Fruit fly (Drosophila melanogaster) whole organism, wandering third instar larva: ENCODE measurements around the gene Mtp.

Source experiments
- CG32264 ChIP-seq: fragments of 200-800 bp; sonication (Bioruptor generic); optimal IDR thresholded peaks from 2 replicates; lab custom pipeline; 2016; ENCODE audit warnings: missing biosample characterization, missing genetic modification characterization
- CG9705 ChIP-seq: fragments of 200-800 bp; sonication (Bioruptor generic); optimal IDR thresholded peaks from 2 replicates; lab custom pipeline; 2018; ENCODE audit warnings: missing biosample characterization, mild to moderate bottlenecking, missing genetic modification characterization
- CrebA ChIP-seq: fragments of 200-800 bp; sonication (Bioruptor generic); optimal IDR thresholded peaks from 2 replicates; lab custom pipeline; 2016; ENCODE audit warnings: missing biosample characterization, mild to moderate bottlenecking, missing genetic modification characterization, borderline replicate concordance
- GATAd ChIP-seq: sonication (Bioruptor generic); optimal IDR thresholded peaks from 2 replicates; lab custom pipeline; 2016; ENCODE audit warnings: missing biosample characterization, missing genetic modification characterization
- HLH106 ChIP-seq: fragments of 200-800 bp; optimal IDR thresholded peaks from 3 replicates; lab custom pipeline; 2019; ENCODE audit warnings: missing biosample characterization, mild to moderate bottlenecking, missing genetic modification characterization, moderate library complexity
- Hnf4 ChIP-seq: fragments of 200-800 bp; sonication (Bioruptor generic); optimal IDR thresholded peaks from 2 replicates; lab custom pipeline; 2016; ENCODE audit warnings: missing biosample characterization, mild to moderate bottlenecking, missing genetic modification characterization
- Hr78 ChIP-seq: fragments of >200 bp; optimal IDR thresholded peaks from 2 replicates; lab custom pipeline; 2017; ENCODE audit warnings: missing biosample characterization, missing genetic modification characterization
- Hr83 ChIP-seq: fragments of 200-300 bp; sonication (Bioruptor generic); optimal IDR thresholded peaks from 2 replicates; lab custom pipeline; 2016; ENCODE audit warnings: missing biosample characterization, mild to moderate bottlenecking, missing genetic modification characterization, moderate library complexity; ENCODE audit not compliant: poor library complexity, severe bottlenecking
- Jra ChIP-seq: sonication (Bioruptor generic); optimal IDR thresholded peaks from 2 replicates; lab custom pipeline; 2016; ENCODE audit warnings: missing biosample characterization, missing genetic modification characterization
- Mio ChIP-seq: sonication (Bioruptor generic); optimal IDR thresholded peaks from 2 replicates; lab custom pipeline; 2016; ENCODE audit warnings: missing biosample characterization, missing genetic modification characterization
- Myc ChIP-seq: fragments of >200 bp; optimal IDR thresholded peaks from 2 replicates; lab custom pipeline; 2017
- N ChIP-seq: fragments of >200 bp; optimal IDR thresholded peaks from 2 replicates; lab custom pipeline; 2018; ENCODE audit warnings: missing biosample characterization, missing external identifiers, missing genetic modification characterization
- OdsH ChIP-seq: fragments of 200-800 bp; sonication (Bioruptor generic); optimal IDR thresholded peaks from 2 replicates; lab custom pipeline; 2016; ENCODE audit warnings: missing biosample characterization, mild to moderate bottlenecking, missing genetic modification characterization
- Rel ChIP-seq, 2 experiments: fragments of 200-800 bp; sonication (Bioruptor generic) in 1 of 2; optimal IDR thresholded peaks; 2 replicates in 1 of 2; 3 replicates in 1 of 2; lab custom pipeline; 2016 to 2019; ENCODE audit warnings: mild to moderate bottlenecking in 2 of 2, missing biosample characterization in 2 of 2, missing genetic modification characterization in 2 of 2, moderate library complexity in 1 of 2
- Sp1 ChIP-seq: fragments of 200-800 bp; sonication (Bioruptor generic); optimal IDR thresholded peaks from 3 replicates; lab custom pipeline; 2019; ENCODE audit warnings: missing biosample characterization, mild to moderate bottlenecking, missing genetic modification characterization, moderate library complexity
- Vsx2 ChIP-seq: fragments of 200-300, 225-300 bp; sonication (Bioruptor generic); optimal IDR thresholded peaks from 2 replicates; lab custom pipeline; 2018; ENCODE audit warnings: missing biosample characterization, missing genetic modification characterization; ENCODE audit not compliant: partially characterized antibody
- br ChIP-seq: fragments of 200-800 bp; sonication (Bioruptor generic); optimal IDR thresholded peaks from 2 replicates; lab custom pipeline; 2016; ENCODE audit warnings: missing biosample characterization, missing genetic modification characterization
- dl ChIP-seq, 2 experiments: fragments of 175-275, 200-275 bp in 1 of 2; fragments of 200-275 bp in 1 of 2; sonication (Bioruptor generic); optimal IDR thresholded peaks; lab custom pipeline; 2018; ENCODE audit warnings: mild to moderate bottlenecking in 2 of 2, missing biosample characterization in 2 of 2, missing genetic modification characterization in 2 of 2, moderate library complexity in 2 of 2; ENCODE audit not compliant: partially characterized antibody in 2 of 2, insufficient read depth in 1 of 2
- dmrt93B ChIP-seq: fragments of 200-800 bp; sonication (Bioruptor generic); optimal IDR thresholded peaks from 2 replicates; lab custom pipeline; 2018; ENCODE audit warnings: missing biosample characterization, mild to moderate bottlenecking, missing genetic modification characterization
- dsf ChIP-seq: sonication (Bioruptor generic); optimal IDR thresholded peaks from 2 replicates; lab custom pipeline; 2016; ENCODE audit warnings: missing biosample characterization, missing genetic modification characterization, borderline replicate concordance
- ey ChIP-seq: fragments of 200-800 bp; sonication (Bioruptor generic); optimal IDR thresholded peaks from 2 replicates; lab custom pipeline; 2016; ENCODE audit warnings: missing biosample characterization, missing genetic modification characterization
- foxo ChIP-seq, 2 experiments: fragments of 200-800 bp; sonication (Bioruptor generic); optimal IDR thresholded peaks; 2 replicates in 1 of 2; 3 replicates in 1 of 2; lab custom pipeline; 2016 to 2017; ENCODE audit warnings: missing biosample characterization in 2 of 2, missing genetic modification characterization in 2 of 2
- fru ChIP-seq: fragments of 200-800 bp; sonication (Bioruptor generic); optimal IDR thresholded peaks from 3 replicates; lab custom pipeline; 2016; ENCODE audit warnings: missing biosample characterization, mild to moderate bottlenecking, missing genetic modification characterization
- h ChIP-seq: fragments of 200-800 bp; sonication (Bioruptor generic); optimal IDR thresholded peaks from 3 replicates; lab custom pipeline; 2016; ENCODE audit warnings: missing biosample characterization, mild to moderate bottlenecking, missing genetic modification characterization
- jim ChIP-seq: fragments of 175-275, 200-325 bp; sonication (Bioruptor generic); optimal IDR thresholded peaks from 2 replicates; lab custom pipeline; 2016; ENCODE audit warnings: missing biosample characterization, mild to moderate bottlenecking, missing genetic modification characterization
- lola ChIP-seq: fragments of >200 bp; optimal IDR thresholded peaks from 2 replicates; lab custom pipeline; 2017; ENCODE audit warnings: missing biosample characterization, missing genetic modification characterization
- pan ChIP-seq: fragments of >200 bp; optimal IDR thresholded peaks from 2 replicates; lab custom pipeline; 2017
- psq ChIP-seq: fragments of 200-800 bp; sonication (Bioruptor generic); optimal IDR thresholded peaks from 3 replicates; lab custom pipeline; 2017; ENCODE audit warnings: missing biosample characterization, mild to moderate bottlenecking, missing genetic modification characterization, moderate library complexity
- rgr ChIP-seq: fragments of 200-800 bp; sonication (Bioruptor generic); optimal IDR thresholded peaks from 3 replicates; lab custom pipeline; 2016; ENCODE audit warnings: missing biosample characterization, mild to moderate bottlenecking, missing genetic modification characterization
- sage ChIP-seq: fragments of 200-800 bp; sonication (Bioruptor generic); optimal IDR thresholded peaks from 2 replicates; lab custom pipeline; 2016; ENCODE audit warnings: missing biosample characterization, mild to moderate bottlenecking, missing genetic modification characterization
- sv ChIP-seq: fragments of 200-800 bp; sonication (Bioruptor generic); optimal IDR thresholded peaks from 3 replicates; lab custom pipeline; 2016; ENCODE audit warnings: missing biosample characterization, missing genetic modification characterization
- tai ChIP-seq: sonication (Bioruptor generic); optimal IDR thresholded peaks from 2 replicates; lab custom pipeline; 2016; ENCODE audit warnings: missing biosample characterization, missing genetic modification characterization
- usp ChIP-seq: fragments of >200 bp; optimal IDR thresholded peaks from 2 replicates; lab custom pipeline; 2017; ENCODE audit warnings: missing biosample characterization, missing genetic modification characterization

The Mtp gene

dm6 chr2L:20885889-20886507 lies 36.7 kb downstream of the Mtp start:
- no peak for TF ChIP-seq Rel (GFP tag; optimal IDR thresholded peaks at IDR 0.05; lab: Kevin White, UChicago)
- TF ChIP-seq Rel (tag; optimal IDR thresholded peaks at IDR 0.05; lab: Kevin White, UChicago): peak; percentile 8
- no peak for TF ChIP-seq sage (GFP tag; lab: Kevin White, UChicago)
- no peak for TF ChIP-seq Sp1 (GFP tag; lab: Kevin White, UChicago)
- TF ChIP-seq dmrt93B (GFP tag; lab: Kevin White, UChicago): no peak
- TF ChIP-seq lola (GFP tag; lab: Kevin White, UChicago): no peak
- no peak for TF ChIP-seq ey (GFP tag; lab: Kevin White, UChicago)
- no peak for TF ChIP-seq Mio (GFP tag; lab: Kevin White, UChicago)

dm6 chr2L:20883624-20884220 lies 39.0 kb downstream of the Mtp start:
- TF ChIP-seq sage (GFP tag; lab: Kevin White, UChicago) (no peak), br (no peak), GATAd (GFP tag; lab: Kevin White, UChicago) (no peak), Hr78 (GFP tag; lab: Kevin White, UChicago) (no peak), Mio (GFP tag; lab: Kevin White, UChicago) (no peak), fru (GFP tag; lab: Kevin White, UChicago) (no peak)

dm6 chr2L:20883097-20883496 lies 39.6 kb downstream of the Mtp start:
- TF ChIP-seq h (GFP tag; lab: Kevin White, UChicago) (no peak), dsf (GFP tag; lab: Kevin White, UChicago) (no peak), N (GFP tag; lab: Kevin White, UChicago) (no peak), Hr83 (no peak), Sp1 (GFP tag; lab: Kevin White, UChicago) (no peak), dmrt93B (GFP tag; lab: Kevin White, UChicago) (no peak), CG9705 (GFP tag; lab: Kevin White, UChicago) (no peak), Jra (GFP tag; lab: Kevin White, UChicago) (no peak), sv (GFP tag; lab: Kevin White, UChicago) (no peak), rgr (GFP tag; lab: Kevin White, UChicago) (no peak), Hr78 (GFP tag; lab: Kevin White, UChicago) (no peak), tai (GFP tag; lab: Kevin White, UChicago) (no peak), Hnf4 (GFP tag; lab: Kevin White, UChicago) (no peak), jim (no peak)
- TF ChIP-seq, all 38 proteins: peak for 0

- TF ChIP-seq dmrt93B (GFP tag; lab: Kevin White, UChicago) (peak; percentile 10), Hr78 (GFP tag; lab: Kevin White, UChicago) (no peak), Hnf4 (GFP tag; lab: Kevin White, UChicago) (peak; percentile 18), Hr83 (peak; percentile 91), rgr (GFP tag; lab: Kevin White, UChicago) (peak; percentile 39), Rel (GFP tag; optimal IDR thresholded peaks at IDR 0.05; lab: Kevin White, UChicago) (no peak), Rel (tag; optimal IDR thresholded peaks at IDR 0.05; lab: Kevin White, UChicago) (peak; percentile 16), sv (GFP tag; lab: Kevin White, UChicago) (peak; percentile 21), h (GFP tag; lab: Kevin White, UChicago) (peak; percentile 24), foxo (GFP tag; optimal IDR thresholded peaks at IDR 0.05; lab: Kevin White, UChicago) (peak in 1 of 2 experiments; percentile 13), Sp1 (GFP tag; lab: Kevin White, UChicago) (no peak), N (GFP tag; lab: Kevin White, UChicago) (no peak), ey (GFP tag; lab: Kevin White, UChicago) (peak; percentile 11)
These were observed 41.2 kb downstream of the Mtp start for dm6 chr2L:20881353-20882079.

dm6 chr2L:20880476-20880875 lies 42.2 kb downstream of the Mtp start:
- TF ChIP-seq OdsH (peak; percentile 41), br (peak; percentile 53), Sp1 (GFP tag; lab: Kevin White, UChicago) (no peak), rgr (GFP tag; lab: Kevin White, UChicago) (peak; percentile 27), psq (GFP tag; lab: Kevin White, UChicago) (peak; percentile 35), CrebA (GFP tag; lab: Kevin White, UChicago) (no peak), foxo (GFP tag; optimal IDR thresholded peaks at IDR 0.05; lab: Kevin White, UChicago) (peak in 1 of 2 experiments; percentile 57), CG32264 (GFP tag; lab: Kevin White, UChicago) (no peak), tai (GFP tag; lab: Kevin White, UChicago) (no peak), CG9705 (GFP tag; lab: Kevin White, UChicago) (no peak), Myc (lab: Kevin White, UChicago) (no peak), jim (no peak), HLH106 (tag; lab: Kevin White, UChicago) (peak; percentile 15), fru (GFP tag; lab: Kevin White, UChicago) (peak; percentile 42), Vsx2 (GFP tag; lab: Kevin White, UChicago) (no peak), ey (GFP tag; lab: Kevin White, UChicago) (peak; percentile 26), dl (GFP tag; optimal IDR thresholded peaks at IDR 0.05; lab: Kevin White, UChicago; ENCODE audit: insufficient read depth in 1 of 2, partially characterized antibody in 2 of 2) (no peak), usp (GFP tag; lab: Kevin White, UChicago) (no peak), pan (lab: Kevin White, UChicago) (no peak)
- TF ChIP-seq, all 38 proteins: peak for 8
